Worm (Caenorhabditis elegans) whole organism, late embryonic: ENCODE data around the gene bgnt-1.2.

Source experiments
- F13H6.1 ChIP-seq: sonication (generic microtip); optimal IDR thresholded peaks from 2 replicates; lab custom pipeline; 2016; ENCODE audit warnings: missing genetic modification characterization, missing compliant biosample characterization
- K02D7.2 ChIP-seq: sonication (generic microtip); optimal IDR thresholded peaks from 2 replicates; lab custom pipeline; 2017; ENCODE audit warnings: mild to moderate bottlenecking, missing genetic modification characterization, missing compliant biosample characterization
- K09A11.1 ChIP-seq: sonication (generic microtip); optimal IDR thresholded peaks from 2 replicates; lab custom pipeline; 2017; ENCODE audit warnings: antibody characterized with exemption, mild to moderate bottlenecking, missing genetic modification characterization, missing compliant biosample characterization; ENCODE audit not compliant: insufficient read depth
- ama-1 ChIP-seq: fragments of 150-350 bp; optimal IDR thresholded peaks from 2 replicates; lab custom pipeline; 2014
- ceh-14 ChIP-seq: sonication (generic microtip); optimal IDR thresholded peaks from 2 replicates; lab custom pipeline; 2016; ENCODE audit warnings: missing genotype, missing genetic modification characterization, missing compliant biosample characterization
- ceh-18 ChIP-seq: sonication (generic microtip); optimal IDR thresholded peaks from 2 replicates; lab custom pipeline; 2016; ENCODE audit warnings: missing genetic modification characterization, missing compliant biosample characterization
- ceh-2 ChIP-seq: sonication (generic microtip); optimal IDR thresholded peaks from 2 replicates; lab custom pipeline; 2016; ENCODE audit warnings: missing genotype, missing genetic modification characterization, missing compliant biosample characterization
- ceh-24 ChIP-seq: sonication (generic microtip); optimal IDR thresholded peaks from 2 replicates; lab custom pipeline; 2016; ENCODE audit warnings: mild to moderate bottlenecking, missing genetic modification characterization, missing compliant biosample characterization
- ceh-31 ChIP-seq: sonication (generic microtip); optimal IDR thresholded peaks from 2 replicates; lab custom pipeline; 2016; ENCODE audit warnings: missing genetic modification characterization, missing compliant biosample characterization
- ceh-34 ChIP-seq: sonication (generic microtip); optimal IDR thresholded peaks from 2 replicates; lab custom pipeline; 2016; ENCODE audit warnings: mild to moderate bottlenecking, missing genetic modification characterization, missing compliant biosample characterization
- ceh-48 ChIP-seq: sonication (generic microtip); optimal IDR thresholded peaks from 2 replicates; lab custom pipeline; 2016; ENCODE audit warnings: missing genetic modification characterization, inconsistent platforms, missing compliant biosample characterization
- che-1 ChIP-seq: sonication (generic microtip); optimal IDR thresholded peaks from 2 replicates; lab custom pipeline; 2016; ENCODE audit warnings: mild to moderate bottlenecking, missing genetic modification characterization, missing compliant biosample characterization
- dve-1 ChIP-seq: sonication (generic microtip); optimal IDR thresholded peaks from 2 replicates; lab custom pipeline; 2017; ENCODE audit warnings: antibody characterized with exemption, mild to moderate bottlenecking, missing genetic modification characterization, missing compliant biosample characterization
- fkh-10 ChIP-seq: fragments of 150-350 bp; optimal IDR thresholded peaks from 2 replicates; lab custom pipeline; 2014; ENCODE audit warnings: missing biosample characterization, missing genetic modification reagents, missing genetic modification characterization
- fkh-6 ChIP-seq: sonication (generic microtip); optimal IDR thresholded peaks from 2 replicates; lab custom pipeline; 2016; ENCODE audit warnings: missing genetic modification characterization, missing compliant biosample characterization
- hlh-13 ChIP-seq: fragments of 200-800 bp; sonication (Bioruptor generic); optimal IDR thresholded peaks from 2 replicates; lab custom pipeline; 2018; ENCODE audit warnings: mild to moderate bottlenecking, missing genetic modification characterization, missing compliant biosample characterization
- hlh-6 ChIP-seq: sonication (generic microtip); optimal IDR thresholded peaks from 2 replicates; lab custom pipeline; 2016; ENCODE audit warnings: missing genotype, missing genetic modification characterization, missing compliant biosample characterization
- lim-6 ChIP-seq: sonication (generic microtip); optimal IDR thresholded peaks from 2 replicates; lab custom pipeline; 2016; ENCODE audit warnings: missing genetic modification characterization, missing compliant biosample characterization
- npax-4 ChIP-seq: sonication (generic microtip); optimal IDR thresholded peaks from 2 replicates; lab custom pipeline; 2016; ENCODE audit warnings: missing genetic modification characterization, missing compliant biosample characterization
- odd-2 ChIP-seq: sonication (generic microtip); optimal IDR thresholded peaks from 2 replicates; lab custom pipeline; 2017; ENCODE audit warnings: antibody characterized with exemption, mild to moderate bottlenecking, missing genetic modification characterization, missing compliant biosample characterization
- pqm-1 ChIP-seq: sonication (generic microtip); optimal IDR thresholded peaks from 2 replicates; lab custom pipeline; 2016; ENCODE audit warnings: missing genetic modification characterization, missing compliant biosample characterization
- pros-1 ChIP-seq: fragments of 150-350 bp; optimal IDR thresholded peaks from 2 replicates; lab custom pipeline; 2014; ENCODE audit warnings: missing biosample characterization, missing genetic modification reagents, missing genetic modification characterization
- ref-2 ChIP-seq: sonication (generic microtip); optimal IDR thresholded peaks from 2 replicates; lab custom pipeline; 2016; ENCODE audit warnings: missing genetic modification characterization, missing compliant biosample characterization
- rnt-1 ChIP-seq: sonication (generic microtip); optimal IDR thresholded peaks from 2 replicates; lab custom pipeline; 2016; ENCODE audit warnings: missing genetic modification characterization, missing compliant biosample characterization
- sdc-2 ChIP-seq: sonication (generic microtip); optimal IDR thresholded peaks from 2 replicates; lab custom pipeline; 2016; ENCODE audit warnings: missing genotype, missing genetic modification characterization, missing compliant biosample characterization
- sox-2 ChIP-seq: fragments of 200-800 bp; sonication (Bioruptor generic); IDR thresholded peaks from 2 replicates; pipeline ENCODE4 v1.3.6; 2022; ENCODE audit warnings: missing genetic modification reagents, missing genetic modification characterization, missing compliant biosample characterization
- tbx-2 ChIP-seq: sonication (generic microtip); optimal IDR thresholded peaks from 2 replicates; lab custom pipeline; 2016; ENCODE audit warnings: missing genetic modification characterization, missing compliant biosample characterization
- tbx-7 ChIP-seq: sonication (generic microtip); optimal IDR thresholded peaks from 2 replicates; lab custom pipeline; 2016; ENCODE audit warnings: missing genotype, missing genetic modification characterization, missing compliant biosample characterization
- ttx-3 ChIP-seq: sonication (generic microtip); optimal IDR thresholded peaks from 2 replicates; lab custom pipeline; 2016; ENCODE audit warnings: missing genetic modification reagents, missing genetic modification characterization, missing compliant biosample characterization
- unc-3 ChIP-seq, 2 experiments: fragments of 200-800 bp in 1 of 2; sonication (Bioruptor generic) in 1 of 2; sonication (generic microtip) in 1 of 2; conservative IDR thresholded peaks in 1 of 2; optimal IDR thresholded peaks in 1 of 2; 2 replicates each; pipeline versions ENCODE4 v1.3.6 to Lab custom; 2016 to 2022; ENCODE audit warnings: missing compliant biosample characterization in 2 of 2, missing genetic modification characterization in 2 of 2, missing genetic modification reagents in 1 of 2
- unc-42 ChIP-seq: sonication (generic microtip); optimal IDR thresholded peaks from 2 replicates; lab custom pipeline; 2016; ENCODE audit warnings: missing genotype, missing genetic modification characterization, missing compliant biosample characterization
- unc-55 ChIP-seq: sonication (generic microtip); optimal IDR thresholded peaks from 2 replicates; lab custom pipeline; 2017; ENCODE audit warnings: missing biosample characterization, missing genetic modification reagents, missing genetic modification characterization
- unc-86 ChIP-seq: sonication (generic microtip); optimal IDR thresholded peaks from 2 replicates; lab custom pipeline; 2016; ENCODE audit warnings: missing genetic modification characterization, missing compliant biosample characterization
- zip-5 ChIP-seq: sonication (generic microtip); optimal IDR thresholded peaks from 2 replicates; lab custom pipeline; 2016; ENCODE audit warnings: missing genetic modification characterization, missing compliant biosample characterization

bgnt-1.2 gene

DNA sequence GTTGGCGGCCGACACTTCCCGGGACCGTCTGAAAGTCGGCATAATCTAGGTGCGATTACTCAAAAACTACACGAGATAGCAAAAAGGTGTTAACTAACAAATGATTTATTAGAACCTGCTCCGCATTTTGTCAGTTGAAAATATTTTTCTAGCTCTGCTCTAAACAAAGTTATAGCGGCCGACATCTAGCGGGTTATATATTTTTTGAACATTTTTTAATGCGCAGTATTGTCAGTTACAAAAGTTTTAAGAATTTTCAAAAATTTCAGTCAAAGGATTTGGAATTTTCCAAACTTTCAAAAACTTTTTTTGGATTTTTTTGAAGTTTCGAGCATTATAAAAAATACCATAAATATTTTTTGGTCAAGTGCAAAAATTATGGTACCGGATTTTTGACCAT lies 37.2 kb downstream of the bgnt-1.2 start:
- TF ChIP-seq ceh-34 (tag; lab: Kevin White, UChicago) (no peak), ceh-31 (tag; lab: Kevin White, UChicago) (no peak), ama-1 (lab: Kevin White, UChicago) (no peak), ceh-14 (no peak), ttx-3 (tag; lab: Kevin White, UChicago) (no peak), fkh-10 (GFP tag; lab: Kevin White, UChicago) (no peak), ceh-2 (tag; lab: Kevin White, UChicago) (no peak), sdc-2 (no peak), tbx-7 (no peak), npax-4 (tag; lab: Kevin White, UChicago) (no peak)

ce11 chrV:2076043-2076442 lies 42.4 kb downstream of the bgnt-1.2 start:
- TF ChIP-seq pros-1 (tag; lab: Kevin White, UChicago) (no peak), unc-55 (GFP tag; lab: Kevin White, UChicago) (peak; percentile 50), tbx-2 (tag; lab: Kevin White, UChicago) (no peak), ceh-18 (tag; lab: Kevin White, UChicago) (peak; percentile 17)

ce11 chrV:2072807-2073206 lies 45.7 kb downstream of the bgnt-1.2 start, which contains the start of gene Y40B10A.9:
Gene Y40B10A.9 (minus strand): TSS chrV:2072907.
- no peak for TF ChIP-seq npax-4 (tag; lab: Kevin White, UChicago)
- no peak for TF ChIP-seq hlh-13 (GFP tag; lab: Kevin White, UChicago)
- TF ChIP-seq che-1 (tag; lab: Kevin White, UChicago): no peak
- no peak for TF ChIP-seq fkh-10 (GFP tag; lab: Kevin White, UChicago)
- no peak for TF ChIP-seq ceh-2 (tag; lab: Kevin White, UChicago)
- no peak for TF ChIP-seq ref-2 (tag; lab: Kevin White, UChicago)
- no peak for TF ChIP-seq rnt-1 (tag; lab: Kevin White, UChicago)
- TF ChIP-seq pros-1 (tag; lab: Kevin White, UChicago): no peak
- no peak for TF ChIP-seq ceh-14
- TF ChIP-seq fkh-6 (tag; lab: Kevin White, UChicago): no peak
- no peak for TF ChIP-seq odd-2
- TF ChIP-seq K02D7.2 (tag; lab: Kevin White, UChicago): no peak
- TF ChIP-seq F13H6.1 (tag; lab: Kevin White, UChicago): no peak
- no peak for TF ChIP-seq K09A11.1 (tag; lab: Kevin White, UChicago)
- no peak for TF ChIP-seq pqm-1 (tag; lab: Kevin White, UChicago)
- no peak for TF ChIP-seq dve-1 (tag; lab: Kevin White, UChicago)
- no peak for TF ChIP-seq lim-6
- TF ChIP-seq ceh-31 (tag; lab: Kevin White, UChicago): no peak
- no peak for TF ChIP-seq unc-42 (tag; lab: Kevin White, UChicago)
- no peak for TF ChIP-seq sdc-2

DNA sequence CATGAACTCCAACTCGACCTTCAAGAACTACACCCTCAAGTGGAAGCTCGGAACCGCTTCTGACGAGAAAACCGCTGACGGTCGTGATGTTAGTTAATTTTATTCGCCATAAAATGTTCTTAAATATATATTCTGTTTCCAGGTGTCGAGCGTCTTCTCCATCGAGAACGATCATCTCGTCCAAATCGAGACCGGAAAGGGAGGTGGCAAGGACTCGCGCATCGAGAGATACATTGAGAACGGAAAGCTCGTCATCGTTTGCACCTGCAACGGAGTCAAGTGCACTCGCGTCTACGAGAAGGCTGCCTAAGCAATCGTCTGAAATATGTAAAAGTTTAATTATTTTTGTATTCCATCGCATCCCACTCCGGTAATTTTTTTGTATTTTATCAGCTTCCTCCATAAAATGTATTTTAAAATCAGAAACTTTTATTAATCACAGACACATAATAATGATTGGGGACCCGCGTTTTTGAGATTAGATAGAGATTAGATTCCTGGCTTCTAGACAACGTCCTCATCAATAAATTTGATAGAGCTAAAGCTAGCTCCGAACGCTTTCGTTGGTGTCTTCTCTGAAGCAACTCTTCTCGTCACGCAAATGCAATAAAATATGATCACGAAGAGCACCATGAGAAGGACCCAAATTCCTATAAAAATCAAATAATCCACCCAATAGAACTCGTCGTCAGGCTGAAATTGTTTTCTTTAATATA lies 49.6 kb downstream of the bgnt-1.2 start:
- TF ChIP-seq ceh-24 (tag; lab: Kevin White, UChicago): no peak
- TF ChIP-seq ama-1 (lab: Kevin White, UChicago): no peak
- no peak for TF ChIP-seq hlh-6 (tag; lab: Kevin White, UChicago)
- TF ChIP-seq unc-86 (tag; lab: Kevin White, UChicago): no peak
- TF ChIP-seq ceh-48 (tag; lab: Kevin White, UChicago): no peak
- no peak for TF ChIP-seq unc-3 (GFP tag; conservative IDR thresholded peaks at IDR 0.05; lab: Robert Waterston, UW)
- TF ChIP-seq unc-3 (tag; optimal IDR thresholded peaks at IDR 0.05; lab: Kevin White, UChicago): no peak
- TF ChIP-seq sox-2: no peak
- TF ChIP-seq zip-5 (tag; lab: Kevin White, UChicago): no peak
